Fruit fly (Drosophila melanogaster) whole organism, embryonic: Measurements from ENCODE around the gene PGAP2.

ENCODE experiments used
- Atf3 ChIP-seq: fragments of 200-800 bp; sonication (Bioruptor generic); optimal IDR thresholded peaks from 3 replicates; lab custom pipeline; 2016; ENCODE audit warnings: missing biosample characterization, missing genetic modification characterization
- Bgb ChIP-seq: fragments of 200-800 bp; sonication (Bioruptor generic); IDR thresholded peaks from 2 replicates; pipeline ENCODE4 v1.3.6; 2022; ENCODE audit warnings: missing biosample characterization, missing genetic modification characterization; ENCODE audit not compliant: partially characterized antibody
- CG11247 ChIP-seq: fragments of 200-800 bp; sonication (Bioruptor generic); IDR thresholded peaks from 2 replicates; pipeline ENCODE4 v1.3.6; 2022; ENCODE audit warnings: missing biosample characterization, missing genetic modification characterization
- CG11504 ChIP-seq: fragments of 200-800 bp; sonication (Bioruptor generic); optimal IDR thresholded peaks from 3 replicates; lab custom pipeline; 2019; ENCODE audit warnings: missing biosample characterization, mild to moderate bottlenecking, missing genetic modification characterization, moderate library complexity
- CG11695 ChIP-seq: fragments of 200-800 bp; sonication (Bioruptor generic); IDR thresholded peaks from 3 replicates; pipeline ENCODE4 v1.3.6; 2022; ENCODE audit warnings: missing biosample characterization, missing genetic modification characterization
- CG12155 ChIP-seq: fragments of 200-800 bp; sonication (Bioruptor generic); optimal IDR thresholded peaks from 3 replicates; lab custom pipeline; 2016; ENCODE audit warnings: missing biosample characterization, missing genetic modification characterization
- CG1233 ChIP-seq: fragments of 200-800 bp; sonication (Bioruptor generic); optimal IDR thresholded peaks from 4 replicates; lab custom pipeline; 2018; ENCODE audit warnings: missing biosample characterization, mild to moderate bottlenecking, missing genetic modification characterization
- CG12659 ChIP-seq: fragments of 200-800 bp; sonication (Bioruptor generic); optimal IDR thresholded peaks from 3 replicates; lab custom pipeline; 2017; ENCODE audit warnings: mild to moderate bottlenecking, missing biosample characterization, missing genetic modification reagents, missing genetic modification characterization
- CG2712 ChIP-seq: fragments of 200-800 bp; optimal IDR thresholded peaks from 3 replicates; lab custom pipeline; 2019; ENCODE audit warnings: missing biosample characterization, mild to moderate bottlenecking, missing genetic modification characterization, moderate library complexity
- CG2875 ChIP-seq: fragments of 200-800 bp; sonication (Bioruptor generic); optimal IDR thresholded peaks from 2 replicates; lab custom pipeline; 2017; ENCODE audit warnings: missing biosample characterization, mild to moderate bottlenecking, missing genetic modification characterization, missing genetic modification reagents
- CG31365 ChIP-seq: fragments of 200-800 bp; sonication (Bioruptor generic); optimal IDR thresholded peaks from 2 replicates; lab custom pipeline; 2018; ENCODE audit warnings: missing biosample characterization, mild to moderate bottlenecking, missing genetic modification characterization
- CG6254 ChIP-seq: fragments of 200-800 bp; sonication (Bioruptor generic); optimal IDR thresholded peaks from 3 replicates; lab custom pipeline; 2017; ENCODE audit warnings: mild to moderate bottlenecking, missing biosample characterization, missing genetic modification reagents, missing genetic modification characterization
- CG7556 ChIP-seq: fragments of 200-800 bp; sonication (Bioruptor generic); optimal IDR thresholded peaks from 2 replicates; lab custom pipeline; 2017; ENCODE audit warnings: missing biosample characterization, mild to moderate bottlenecking, missing genetic modification characterization
- CG8924 ChIP-seq: fragments of 200-800 bp; optimal IDR thresholded peaks from 3 replicates; lab custom pipeline; 2019; ENCODE audit warnings: missing biosample characterization, mild to moderate bottlenecking, missing genetic modification characterization, moderate library complexity
- Chrac-16 ChIP-seq: fragments of 200-800 bp; sonication (Bioruptor generic); optimal IDR thresholded peaks from 3 replicates; lab custom pipeline; 2016; ENCODE audit warnings: missing biosample characterization, missing genetic modification characterization
- D19B ChIP-seq: fragments of 200-800 bp; sonication (Bioruptor generic); optimal IDR thresholded peaks from 2 replicates; lab custom pipeline; 2017; ENCODE audit warnings: missing biosample characterization, mild to moderate bottlenecking, missing genetic modification characterization
- Eip74EF ChIP-seq, 2 experiments: fragments of 200-800 bp in 1 of 2; fragments of >200 bp in 1 of 2; sonication (Bioruptor generic) in 1 of 2; optimal IDR thresholded peaks; 2 replicates each; lab custom pipeline; 2017 to 2019; ENCODE audit warnings: missing biosample characterization in 2 of 2, missing genetic modification characterization in 2 of 2, mild to moderate bottlenecking in 1 of 2, moderate library complexity in 1 of 2
- HmgD ChIP-seq: fragments of 200-800 bp; sonication (Bioruptor generic); optimal IDR thresholded peaks from 3 replicates; lab custom pipeline; 2016; ENCODE audit warnings: missing biosample characterization, missing genetic modification characterization
- Hr51 ChIP-seq, 2 experiments: fragments of 200-800 bp; sonication (Bioruptor generic); optimal IDR thresholded peaks; 2 replicates in 1 of 2; 3 replicates in 1 of 2; lab custom pipeline; 2016 to 2018; ENCODE audit warnings: missing biosample characterization in 2 of 2, missing genetic modification characterization in 2 of 2, mild to moderate bottlenecking in 1 of 2, moderate library complexity in 1 of 2
- Med ChIP-seq: fragments of 200-800 bp; sonication (Bioruptor generic); peaks from one replicate; lab custom pipeline; 2016; ENCODE audit warnings: missing biosample characterization, missing genetic modification characterization, mild to moderate bottlenecking, inconsistent platforms, moderate library complexity
- Nf-YA ChIP-seq: fragments of 200-800 bp; sonication (Bioruptor generic); IDR thresholded peaks from 2 replicates; pipeline ENCODE4 v1.3.6; 2022; ENCODE audit warnings: missing biosample characterization, missing genetic modification characterization
- NfI ChIP-seq: fragments of 200-800 bp; sonication (Bioruptor generic); optimal IDR thresholded peaks from 3 replicates; lab custom pipeline; 2018; ENCODE audit warnings: missing biosample characterization, mild to moderate bottlenecking, missing genetic modification characterization, moderate library complexity
- Sox102F ChIP-seq: fragments of 200-800 bp; sonication (Bioruptor generic); optimal IDR thresholded peaks from 2 replicates; lab custom pipeline; 2018; ENCODE audit warnings: missing biosample characterization, mild to moderate bottlenecking, missing genetic modification characterization, moderate library complexity
- Spps ChIP-seq: fragments of 200-800 bp; sonication (Bioruptor generic); optimal IDR thresholded peaks from 2 replicates; lab custom pipeline; 2018; ENCODE audit warnings: missing biosample characterization, mild to moderate bottlenecking, missing genetic modification characterization
- bsh ChIP-seq, 2 experiments: fragments of 200-800 bp; sonication (Bioruptor generic); optimal IDR thresholded peaks; 2 replicates each; lab custom pipeline; 2017 to 2018; ENCODE audit warnings: mild to moderate bottlenecking in 2 of 2, missing biosample characterization in 2 of 2, missing genetic modification characterization in 2 of 2, moderate library complexity in 1 of 2
- chinmo ChIP-seq: fragments of 200-800 bp; sonication (Bioruptor generic); IDR thresholded peaks from 4 replicates; pipeline ENCODE4 v1.3.6; 2022; ENCODE audit warnings: missing biosample characterization, missing genetic modification characterization; ENCODE audit not compliant: partially characterized antibody
- corto ChIP-seq: fragments of 200-800 bp; sonication (Bioruptor generic); optimal IDR thresholded peaks from 2 replicates; lab custom pipeline; 2016; ENCODE audit warnings: missing biosample characterization, mild to moderate bottlenecking, missing genetic modification characterization, moderate library complexity
- crol ChIP-seq: fragments of 200-800 bp; sonication (Bioruptor generic); IDR thresholded peaks from 2 replicates; pipeline ENCODE4 v1.3.6; 2022; ENCODE audit warnings: missing biosample characterization, missing genetic modification characterization
- dmrt99B ChIP-seq: fragments of 200-800 bp; sonication (Bioruptor generic); optimal IDR thresholded peaks from 2 replicates; lab custom pipeline; 2018; ENCODE audit warnings: missing biosample characterization, mild to moderate bottlenecking, missing genetic modification characterization, moderate library complexity
- ind ChIP-seq: fragments of 200-800 bp; sonication (Bioruptor generic); optimal IDR thresholded peaks from 3 replicates; lab custom pipeline; 2016; ENCODE audit warnings: missing biosample characterization, missing genetic modification characterization
- kay ChIP-seq: fragments of 200-800 bp; sonication (Bioruptor generic); optimal IDR thresholded peaks from 2 replicates; lab custom pipeline; 2016; ENCODE audit warnings: missing biosample characterization, missing genetic modification characterization
- kni ChIP-seq: fragments of 200-800 bp; sonication (Bioruptor generic); optimal IDR thresholded peaks from 3 replicates; lab custom pipeline; 2017; ENCODE audit warnings: mild to moderate bottlenecking, missing biosample characterization, missing genetic modification reagents, missing genetic modification characterization
- lbe ChIP-seq: fragments of 200-800 bp; sonication (Bioruptor generic); optimal IDR thresholded peaks from 2 replicates; lab custom pipeline; 2016; ENCODE audit warnings: missing biosample characterization, mild to moderate bottlenecking, missing genetic modification characterization
- lilli ChIP-seq: fragments of 200-800 bp; sonication (Bioruptor generic); optimal IDR thresholded peaks from 3 replicates; lab custom pipeline; 2016; ENCODE audit warnings: missing biosample characterization, missing genetic modification characterization
- lov ChIP-seq, 2 experiments: fragments of 200-800 bp in 1 of 2; fragments of >200 bp in 1 of 2; sonication (Bioruptor generic) in 1 of 2; IDR thresholded peaks in 1 of 2; optimal IDR thresholded peaks in 1 of 2; 2 replicates in 1 of 2; 3 replicates in 1 of 2; pipeline versions ENCODE4 v1.3.6 to Lab custom; 2017 to 2022; ENCODE audit warnings: missing biosample characterization in 1 of 2, missing genetic modification characterization in 1 of 2
- nom ChIP-seq: fragments of 200-800 bp; sonication (Bioruptor generic); optimal IDR thresholded peaks from 2 replicates; lab custom pipeline; 2017; ENCODE audit warnings: missing biosample characterization, missing genetic modification characterization, mild to moderate bottlenecking, moderate library complexity, missing genetic modification reagents
- odd ChIP-seq: fragments of 200-800 bp; sonication (Bioruptor generic); optimal IDR thresholded peaks from 2 replicates; lab custom pipeline; 2017; ENCODE audit warnings: missing biosample characterization, mild to moderate bottlenecking, missing genetic modification characterization
- psq ChIP-seq: fragments of 200-800 bp; sonication (Bioruptor generic); optimal IDR thresholded peaks from 2 replicates; lab custom pipeline; 2017; ENCODE audit warnings: missing biosample characterization, missing genetic modification characterization
- sens ChIP-seq: fragments of 200-800 bp; sonication (Bioruptor generic); peaks from one replicate; lab custom pipeline; 2016; ENCODE audit warnings: missing biosample characterization, missing genetic modification characterization
- sima ChIP-seq: fragments of 200-800 bp; sonication (Bioruptor generic); optimal IDR thresholded peaks from 2 replicates; lab custom pipeline; 2016; ENCODE audit warnings: missing biosample characterization, missing genetic modification characterization
- ttk ChIP-seq: fragments of 200-800 bp; sonication (Bioruptor generic); IDR thresholded peaks from 2 replicates; pipeline ENCODE4 v2.1.2; 2022; ENCODE audit warnings: missing biosample characterization, missing genetic modification characterization
- zf30C ChIP-seq: fragments of 200-800 bp; sonication (Bioruptor generic); optimal IDR thresholded peaks from 3 replicates; lab custom pipeline; 2018; ENCODE audit warnings: missing biosample characterization, mild to moderate bottlenecking, missing genetic modification characterization

Gene PGAP2

DNA sequence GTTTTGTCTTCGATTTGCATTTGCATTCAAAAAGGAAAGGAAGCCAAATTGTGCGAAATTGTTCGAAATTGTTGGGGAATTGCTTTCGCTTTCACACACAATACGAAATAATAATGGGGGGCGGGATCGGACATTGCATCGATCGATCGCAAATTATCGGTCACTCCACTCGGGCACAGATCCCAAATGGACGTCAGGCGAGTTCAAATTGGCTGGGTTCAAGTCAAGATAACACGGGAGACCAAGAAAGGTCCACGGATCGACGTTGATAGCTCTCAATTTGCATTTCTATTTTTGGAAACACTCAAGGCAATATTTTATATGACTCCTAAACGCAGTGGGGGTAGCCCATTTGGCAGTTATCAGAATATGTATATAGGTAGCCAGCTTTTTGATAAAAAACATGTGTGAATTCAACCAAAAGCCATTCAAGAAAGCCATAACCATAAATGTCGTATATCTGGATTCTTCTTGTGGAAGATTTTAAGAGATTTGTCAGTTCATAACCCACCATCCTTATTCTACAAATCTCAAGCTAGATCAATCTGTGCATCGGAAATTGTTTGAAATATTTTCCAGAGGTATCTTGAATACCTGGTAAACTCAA is 29.9 kb upstream of the PGAP2 start:
- TF ChIP-seq CG12155 (GFP tag; lab: Kevin White, UChicago) (no peak), sima (no peak), psq (GFP tag; lab: Kevin White, UChicago) (no peak), sens (peak; percentile 9)

DNA sequence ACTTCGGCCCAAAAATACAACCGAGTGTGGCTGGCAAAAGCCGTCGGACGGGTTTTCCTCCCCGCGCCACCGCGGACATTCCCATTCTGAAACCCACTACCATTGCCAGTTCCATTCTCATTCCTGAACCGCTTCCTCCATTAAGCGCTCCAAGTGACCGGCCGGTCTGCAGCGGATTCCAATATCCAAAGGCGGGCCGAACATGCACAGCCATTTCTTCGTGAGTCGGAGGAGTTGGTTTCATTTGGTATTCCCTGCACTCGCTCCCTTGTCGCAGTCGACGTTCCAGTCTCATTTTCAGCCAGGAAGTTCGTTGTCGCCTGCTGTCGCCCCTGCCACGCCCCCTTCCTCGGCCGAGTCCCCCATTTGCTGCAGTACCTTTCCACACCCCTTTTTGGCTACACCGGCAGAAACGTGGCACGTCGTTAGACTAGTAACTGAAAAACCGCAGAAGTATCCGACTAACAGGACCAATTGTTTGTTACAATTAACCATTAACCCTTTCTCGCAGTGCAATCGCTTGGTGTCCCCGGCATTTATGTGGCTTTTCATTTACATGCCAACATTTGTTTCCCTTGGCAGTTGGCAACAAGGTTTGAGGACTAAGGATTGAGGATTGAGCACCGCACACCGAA is 28.8 kb upstream of the PGAP2 start:
- TF ChIP-seq bsh (GFP tag; optimal IDR thresholded peaks at IDR 0.05; lab: Kevin White, UChicago) (peak in 1 of 2 experiments; percentile 32), Spps (tag; lab: Kevin White, UChicago) (no peak), kni (GFP tag; lab: Kevin White, UChicago) (peak; percentile 67), corto (GFP tag; lab: Kevin White, UChicago) (peak; percentile 45), CG1233 (no peak), nom (GFP tag; lab: Kevin White, UChicago) (peak; percentile 65), NfI (GFP tag; lab: Kevin White, UChicago) (no peak), Med (GFP tag; lab: Kevin White, UChicago) (peak; percentile 43), crol (GFP tag; lab: Robert Waterston, UW) (peak; percentile 40; the same call in 1 of the 2 replicates), zf30C (GFP tag; lab: Kevin White, UChicago) (peak; percentile 27), sens (peak; percentile 22), ttk (GFP tag; lab: Robert Waterston, UW) (no peak), D19B (GFP tag; lab: Kevin White, UChicago) (no peak), lbe (GFP tag; lab: Kevin White, UChicago) (peak; percentile 38)
- TF ChIP-seq, all 482 proteins: peak for 9

DNA sequence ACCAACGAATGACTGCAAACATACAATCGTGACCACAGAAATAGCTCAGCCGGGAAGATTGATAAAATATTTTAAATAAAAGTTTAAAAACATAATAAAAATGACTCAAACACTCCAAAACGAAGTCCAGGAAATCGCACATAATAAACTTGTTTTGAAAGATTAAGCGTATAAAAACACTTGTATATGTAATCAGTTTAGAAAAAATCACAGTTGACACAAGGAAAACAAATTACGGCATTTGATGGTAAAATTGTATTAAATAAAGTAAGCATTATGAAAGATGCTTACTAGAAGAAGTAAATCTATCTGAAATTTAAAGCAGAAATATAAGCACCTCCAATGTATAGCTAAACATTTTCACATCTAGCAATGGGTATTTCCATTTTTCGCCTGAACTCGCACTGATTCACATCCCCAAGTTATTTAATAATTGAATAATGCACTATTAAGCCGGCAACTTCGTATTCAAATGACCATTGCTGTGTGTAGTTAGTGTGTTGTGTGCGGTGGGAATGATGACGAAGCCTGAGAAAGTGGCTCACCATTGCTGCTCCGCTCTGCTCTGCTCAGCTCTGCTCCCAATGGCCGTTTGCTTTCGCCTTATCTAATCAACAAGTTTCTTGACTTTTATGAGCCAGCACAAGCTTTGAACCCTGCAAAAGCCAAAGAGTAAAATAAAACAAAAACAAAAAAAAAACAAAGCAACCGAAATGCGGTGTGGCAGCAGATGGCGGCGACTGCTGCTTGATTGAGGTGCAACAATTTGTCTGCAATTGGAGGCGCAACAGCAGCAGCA is 28.1 kb upstream of the PGAP2 start:
- TF ChIP-seq Chrac-16 (GFP tag; lab: Kevin White, UChicago) (no peak), CG2712 (tag; lab: Kevin White, UChicago) (peak; percentile 26), CG8924 (tag; lab: Kevin White, UChicago) (peak; percentile 19), CG31365 (tag; lab: Kevin White, UChicago) (no peak), CG11247 (GFP tag; lab: Robert Waterston, UW) (no peak), Hr51 (GFP tag; optimal IDR thresholded peaks at IDR 0.05; lab: Kevin White, UChicago) (peak in 1 of 2 experiments; percentile 47), CG2875 (GFP tag; lab: Kevin White, UChicago) (no peak), lov (optimal IDR thresholded peaks at IDR 0.05; lab: Kevin White, UChicago) (no peak), lov (GFP tag; IDR thresholded peaks at IDR 0.05; lab: Robert Waterston, UW) (no peak), chinmo (0 out of 4 replicates have a peak, but pooled peaks have one; percentile 10), lilli (GFP tag; lab: Kevin White, UChicago) (peak; percentile 2), CG11695 (GFP tag; lab: Robert Waterston, UW) (no peak), Sox102F (GFP tag; lab: Kevin White, UChicago) (peak; percentile 7), ind (GFP tag; lab: Kevin White, UChicago) (peak; percentile 8), HmgD (GFP tag; lab: Kevin White, UChicago) (no peak), Eip74EF (GFP tag; optimal IDR thresholded peaks at IDR 0.05; lab: Kevin White, UChicago) (peak in 1 of 2 experiments; percentile 25), Bgb (GFP tag; lab: Robert Waterston, UW) (no peak), dmrt99B (tag; lab: Kevin White, UChicago) (peak; percentile 59), CG12659 (peak; percentile 11), kay (GFP tag; lab: Kevin White, UChicago) (peak; percentile 5), Nf-YA (GFP tag; lab: Robert Waterston, UW) (0 out of 2 replicates have a peak, but pooled peaks have one; percentile 12), CG7556 (peak; percentile 37), CG6254 (GFP tag; lab: Kevin White, UChicago) (no peak), CG11504 (tag; lab: Kevin White, UChicago) (peak; percentile 55), Atf3 (GFP tag; lab: Kevin White, UChicago) (no peak), odd (no peak)
